Fruit fly (Drosophila melanogaster) whole organism, embryonic: Measurements from ENCODE around the gene CG10602.

Experiments
- CG14710 ChIP-seq: fragments of 200-800 bp; sonication (Bioruptor generic); optimal IDR thresholded peaks from 3 replicates; lab custom pipeline; 2019; ENCODE audit warnings: missing biosample characterization, mild to moderate bottlenecking, missing genetic modification characterization, moderate library complexity
- CG34422 ChIP-seq: fragments of 200-800 bp; sonication (Bioruptor generic); IDR thresholded peaks from 3 replicates; pipeline ENCODE4 v1.3.6; 2022; ENCODE audit warnings: missing biosample characterization, missing genetic modification characterization
- H2.0 ChIP-seq: fragments of 200-800 bp; sonication (Bioruptor generic); IDR thresholded peaks from 2 replicates; pipeline ENCODE4 v1.3.6; 2022; ENCODE audit warnings: missing biosample characterization, missing genetic modification characterization
- Hand ChIP-seq: fragments of 200-800 bp; sonication (Bioruptor generic); optimal IDR thresholded peaks from 2 replicates; lab custom pipeline; 2017; ENCODE audit warnings: mild to moderate bottlenecking, missing biosample characterization, missing genetic modification reagents, missing genetic modification characterization
- Hey ChIP-seq: fragments of 200-800 bp; sonication (Bioruptor generic); optimal IDR thresholded peaks from 3 replicates; lab custom pipeline; 2018; ENCODE audit warnings: missing biosample characterization, mild to moderate bottlenecking, missing genetic modification characterization
- HmgZ ChIP-seq: fragments of 200-800 bp; sonication (Bioruptor generic); optimal IDR thresholded peaks from 2 replicates; lab custom pipeline; 2018; ENCODE audit warnings: missing biosample characterization, mild to moderate bottlenecking, missing genetic modification characterization
- Hr78 ChIP-seq, 2 experiments: fragments of 200-800 bp in 1 of 2; fragments of >200 bp in 1 of 2; sonication (Bioruptor generic) in 1 of 2; optimal IDR thresholded peaks; 2 replicates each; lab custom pipeline; 2017 to 2019; ENCODE audit warnings: missing biosample characterization in 2 of 2, missing genetic modification characterization in 2 of 2, mild to moderate bottlenecking in 1 of 2, moderate library complexity in 1 of 2
- MBD-R2 ChIP-seq: fragments of 200-800 bp; sonication (Bioruptor generic); IDR thresholded peaks from 2 replicates; pipeline ENCODE4 v1.3.6; 2022; ENCODE audit warnings: missing biosample characterization, missing genetic modification characterization
- NFAT ChIP-seq: fragments of 200-800 bp; sonication (Bioruptor generic); IDR thresholded peaks from 2 replicates; pipeline ENCODE4 v1.3.6; 2022; ENCODE audit warnings: missing biosample characterization, missing genetic modification characterization
- dmrt11E ChIP-seq: fragments of 200-800 bp; sonication (Bioruptor generic); optimal IDR thresholded peaks from 3 replicates; lab custom pipeline; 2018; ENCODE audit warnings: missing biosample characterization, mild to moderate bottlenecking, missing genetic modification characterization, moderate library complexity
- eve ChIP-seq, 2 experiments: fragments of >200 bp; optimal IDR thresholded peaks; 2 replicates each; lab custom pipeline; 2017; ENCODE audit warnings: missing biosample characterization in 2 of 2, missing genetic modification characterization in 2 of 2
- peb ChIP-seq: fragments of 200-800 bp; sonication (Bioruptor generic); IDR thresholded peaks from 2 replicates; pipeline ENCODE4 v1.3.6; 2022; ENCODE audit warnings: missing biosample characterization, missing genetic modification characterization

DNA sequence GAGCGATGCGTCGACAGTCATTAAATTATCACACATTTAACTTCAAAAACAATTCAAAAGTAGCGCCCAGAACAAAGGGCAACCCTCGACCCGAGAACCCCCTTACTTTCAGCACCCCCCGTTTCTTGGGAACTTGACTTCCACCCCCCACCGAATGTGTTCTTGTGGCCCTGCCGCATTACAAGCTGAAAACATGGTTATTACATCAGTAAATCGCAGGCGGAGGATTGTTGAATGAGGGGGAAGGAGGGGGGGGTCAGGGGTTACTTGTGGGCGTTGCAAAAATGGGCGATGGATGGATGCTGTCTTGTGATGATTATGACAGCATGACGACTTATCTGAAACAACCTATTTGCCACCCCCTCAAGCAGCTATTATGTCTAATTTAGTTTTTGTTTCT, 43.9 kb downstream of the CG10602 start:
- no peak for TF ChIP-seq Hr78 (GFP tag; optimal IDR thresholded peaks at IDR 0.05; lab: Kevin White, UChicago)
- no peak for TF ChIP-seq peb
- no peak for TF ChIP-seq H2.0 (GFP tag; lab: Robert Waterston, UW)
- TF ChIP-seq dmrt11E (tag; lab: Kevin White, UChicago), result no peak
- no peak for TF ChIP-seq Hand (GFP tag; lab: Kevin White, UChicago)
- TF ChIP-seq CG34422 (GFP tag; lab: Robert Waterston, UW), result no peak
- peak; percentile 18 for TF ChIP-seq Hey
- TF ChIP-seq NFAT (GFP tag; lab: Robert Waterston, UW), result no peak
- no peak for TF ChIP-seq CG14710 (tag; lab: Kevin White, UChicago)
- no peak for TF ChIP-seq HmgZ (tag; lab: Kevin White, UChicago)
- no peak for TF ChIP-seq MBD-R2 (GFP tag; lab: Robert Waterston, UW)
- no peak for TF ChIP-seq eve (GFP tag; optimal IDR thresholded peaks at IDR 0.05; lab: Kevin White, UChicago)
